Fruit fly (Drosophila melanogaster) whole organism, embryonic: Measurements from ENCODE around the gene CG1494.

ENCODE experiments used
- Antp ChIP-seq: fragments of 200-800 bp; sonication (Bioruptor generic); optimal IDR thresholded peaks from 3 replicates; lab custom pipeline; 2016; ENCODE audit warnings: missing biosample characterization, missing genetic modification characterization
- CG10565 ChIP-seq: fragments of 200-800 bp; sonication (Bioruptor generic); optimal IDR thresholded peaks from 3 replicates; lab custom pipeline; 2016; ENCODE audit warnings: missing biosample characterization, mild to moderate bottlenecking, missing genetic modification characterization
- CG12104 ChIP-seq: fragments of 200-800 bp; sonication (Bioruptor generic); optimal IDR thresholded peaks from 3 replicates; lab custom pipeline; 2016; ENCODE audit warnings: missing biosample characterization, missing genetic modification characterization
- CG12391 ChIP-seq: fragments of 200-800 bp; sonication (Bioruptor generic); optimal IDR thresholded peaks from 3 replicates; lab custom pipeline; 2018; ENCODE audit warnings: missing biosample characterization, mild to moderate bottlenecking, missing genetic modification characterization, moderate library complexity
- CG13894 ChIP-seq: fragments of 200-800 bp; sonication (Bioruptor generic); optimal IDR thresholded peaks from 3 replicates; lab custom pipeline; 2018; ENCODE audit warnings: missing biosample characterization, mild to moderate bottlenecking, missing genetic modification characterization, moderate library complexity
- CG1603 ChIP-seq: fragments of 200-800 bp; sonication (Bioruptor generic); optimal IDR thresholded peaks from 2 replicates; lab custom pipeline; 2019; ENCODE audit warnings: missing biosample characterization, mild to moderate bottlenecking, missing genetic modification characterization, moderate library complexity
- CG17186 ChIP-seq: fragments of 200-800 bp; sonication (Bioruptor generic); optimal IDR thresholded peaks from 3 replicates; lab custom pipeline; 2017; ENCODE audit warnings: missing biosample characterization, missing genetic modification reagents, missing genetic modification characterization
- CG17361 ChIP-seq: fragments of 200-800 bp; sonication (Bioruptor generic); IDR thresholded peaks from 3 replicates; pipeline ENCODE4 v1.3.6; 2022; ENCODE audit warnings: missing biosample characterization, missing genetic modification characterization
- CG17568 ChIP-seq: fragments of 200-800 bp; sonication (Bioruptor generic); optimal IDR thresholded peaks from 2 replicates; lab custom pipeline; 2018; ENCODE audit warnings: missing biosample characterization, mild to moderate bottlenecking, missing genetic modification characterization, moderate library complexity
- CG3838 ChIP-seq: fragments of 200-800 bp; sonication (Bioruptor generic); optimal IDR thresholded peaks from 3 replicates; lab custom pipeline; 2016; ENCODE audit warnings: missing biosample characterization, missing genetic modification characterization
- CG3995 ChIP-seq: fragments of 200-800 bp; sonication (Bioruptor generic); optimal IDR thresholded peaks from 3 replicates; lab custom pipeline; 2016; ENCODE audit warnings: missing biosample characterization, missing genetic modification characterization
- CG4617 ChIP-seq: fragments of 200-800 bp; sonication (Bioruptor generic); optimal IDR thresholded peaks from 3 replicates; lab custom pipeline; 2016; ENCODE audit warnings: missing biosample characterization, missing genetic modification characterization, borderline replicate concordance
- CG6791 ChIP-seq: fragments of 200-800 bp; sonication (Bioruptor generic); IDR thresholded peaks from 3 replicates; pipeline ENCODE4 v1.3.6; 2022; ENCODE audit warnings: missing biosample characterization, missing genetic modification characterization; ENCODE audit not compliant: partially characterized antibody
- CG6854 ChIP-seq: fragments of 200-800 bp; sonication (Bioruptor generic); optimal IDR thresholded peaks from 3 replicates; lab custom pipeline; 2017; ENCODE audit warnings: missing biosample characterization, mild to moderate bottlenecking, missing genetic modification characterization
- CG8388 ChIP-seq: fragments of 200-800 bp; sonication (Bioruptor generic); optimal IDR thresholded peaks from 2 replicates; lab custom pipeline; 2019; ENCODE audit warnings: missing biosample characterization, mild to moderate bottlenecking, missing genetic modification characterization, moderate library complexity
- Dbx ChIP-seq: fragments of 200-800 bp; sonication (Bioruptor generic); IDR thresholded peaks from 3 replicates; pipeline ENCODE4 v1.3.6; 2022; ENCODE audit warnings: missing biosample characterization, missing genetic modification characterization
- Fer1 ChIP-seq: fragments of 200-800 bp; sonication (Bioruptor generic); optimal IDR thresholded peaks from 2 replicates; lab custom pipeline; 2017; ENCODE audit warnings: missing biosample characterization, mild to moderate bottlenecking, missing genetic modification characterization
- Fer3 ChIP-seq: fragments of 200-800 bp; sonication (Bioruptor generic); optimal IDR thresholded peaks from 2 replicates; lab custom pipeline; 2018; ENCODE audit warnings: missing biosample characterization, mild to moderate bottlenecking, missing genetic modification characterization, moderate library complexity
- Hr78 ChIP-seq, 2 experiments: fragments of 200-800 bp in 1 of 2; fragments of >200 bp in 1 of 2; sonication (Bioruptor generic) in 1 of 2; optimal IDR thresholded peaks; 2 replicates each; lab custom pipeline; 2017 to 2019; ENCODE audit warnings: missing biosample characterization in 2 of 2, missing genetic modification characterization in 2 of 2, mild to moderate bottlenecking in 1 of 2, moderate library complexity in 1 of 2
- Kr ChIP-seq: fragments of 200-800 bp; sonication (Bioruptor generic); optimal IDR thresholded peaks from 2 replicates; lab custom pipeline; 2017; ENCODE audit warnings: missing biosample characterization, mild to moderate bottlenecking, missing genetic modification characterization
- Lhr ChIP-seq: fragments of 200-800 bp; sonication (Bioruptor generic); optimal IDR thresholded peaks from 3 replicates; lab custom pipeline; 2017; ENCODE audit warnings: mild to moderate bottlenecking, missing biosample characterization, missing genetic modification reagents, missing genetic modification characterization
- Nf-YA ChIP-seq: fragments of 200-800 bp; sonication (Bioruptor generic); IDR thresholded peaks from 2 replicates; pipeline ENCODE4 v1.3.6; 2022; ENCODE audit warnings: missing biosample characterization, missing genetic modification characterization
- PHDP ChIP-seq: fragments of 200-800 bp; sonication (Bioruptor generic); optimal IDR thresholded peaks from 3 replicates; lab custom pipeline; 2018; ENCODE audit warnings: missing biosample characterization, mild to moderate bottlenecking, missing genetic modification characterization, moderate library complexity
- Poxn ChIP-seq: fragments of 200-800 bp; sonication (Bioruptor generic); IDR thresholded peaks from 2 replicates; pipeline ENCODE4 v1.3.6; 2022; ENCODE audit warnings: missing biosample characterization, missing genetic modification characterization
- Sry-δ ChIP-seq: fragments of 200-800 bp; sonication (Bioruptor generic); optimal IDR thresholded peaks from 2 replicates; lab custom pipeline; 2016; ENCODE audit warnings: missing biosample characterization, missing genetic modification characterization
- Stat92E ChIP-seq, 3 experiments: fragments of >200 bp in 2 of 3; fragments of 200-800 bp in 1 of 3; sonication (Bioruptor generic) in 1 of 3; optimal IDR thresholded peaks; 2 replicates each; lab custom pipeline; 2017 to 2019; ENCODE audit warnings: missing biosample characterization in 3 of 3, missing genetic modification characterization in 3 of 3, mild to moderate bottlenecking in 1 of 3, moderate library complexity in 1 of 3
- amos ChIP-seq: fragments of 200-800 bp; sonication (Bioruptor generic); IDR thresholded peaks from 2 replicates; pipeline ENCODE4 v1.3.6; 2022; ENCODE audit warnings: missing biosample characterization, missing genetic modification characterization; ENCODE audit not compliant: partially characterized antibody
- ash1 ChIP-seq: fragments of 200-800 bp; sonication (Bioruptor generic); optimal IDR thresholded peaks from 2 replicates; lab custom pipeline; 2018; ENCODE audit warnings: missing biosample characterization, mild to moderate bottlenecking, missing genetic modification characterization
- bcd ChIP-seq: fragments of 200-800 bp; sonication (Bioruptor generic); optimal IDR thresholded peaks from 2 replicates; lab custom pipeline; 2017; ENCODE audit warnings: missing biosample characterization, mild to moderate bottlenecking, missing genetic modification characterization
- cato ChIP-seq: fragments of 200-800 bp; sonication (Bioruptor generic); optimal IDR thresholded peaks from 2 replicates; lab custom pipeline; 2016; ENCODE audit warnings: missing biosample characterization, missing genetic modification characterization, borderline replicate concordance
- croc ChIP-seq: fragments of 200-800 bp; sonication (Bioruptor generic); conservative IDR thresholded peaks from 3 replicates; pipeline ENCODE4 v1.3.6; 2022; ENCODE audit warnings: missing biosample characterization, missing genetic modification characterization
- emc ChIP-seq: fragments of 200-800 bp; sonication (Bioruptor generic); optimal IDR thresholded peaks from 2 replicates; lab custom pipeline; 2016; ENCODE audit warnings: missing biosample characterization, missing genetic modification characterization
- exex ChIP-seq: fragments of 200-800 bp; sonication (Bioruptor generic); optimal IDR thresholded peaks from 4 replicates; lab custom pipeline; 2018; ENCODE audit warnings: missing biosample characterization, mild to moderate bottlenecking, missing genetic modification characterization, moderate library complexity
- fd102C ChIP-seq: fragments of 200-800 bp; sonication (Bioruptor generic); optimal IDR thresholded peaks from 2 replicates; lab custom pipeline; 2018; ENCODE audit warnings: missing biosample characterization, mild to moderate bottlenecking, missing genetic modification characterization, moderate library complexity
- hb ChIP-seq: fragments of 200-800 bp; sonication (Bioruptor generic); IDR thresholded peaks from 3 replicates; pipeline ENCODE4 v1.3.6; 2022; ENCODE audit warnings: missing biosample characterization, missing genetic modification characterization; ENCODE audit not compliant: partially characterized antibody
- hkb ChIP-seq, 2 experiments: fragments of 200-800 bp in 1 of 2; fragments of >200 bp in 1 of 2; sonication (Bioruptor generic) in 1 of 2; IDR thresholded peaks in 1 of 2; optimal IDR thresholded peaks in 1 of 2; 2 replicates each; pipeline versions ENCODE4 v1.3.6 to Lab custom; 2017 to 2022; ENCODE audit warnings: missing biosample characterization in 1 of 2, missing genetic modification characterization in 1 of 2
- maf-S ChIP-seq: fragments of 200-800 bp; sonication (Bioruptor generic); optimal IDR thresholded peaks from 2 replicates; lab custom pipeline; 2016; ENCODE audit warnings: missing biosample characterization, missing genetic modification characterization
- pfk ChIP-seq: fragments of 200-800 bp; sonication (Bioruptor generic); optimal IDR thresholded peaks from 2 replicates; lab custom pipeline; 2018; ENCODE audit warnings: missing biosample characterization, mild to moderate bottlenecking, missing genetic modification characterization, moderate library complexity
- phol ChIP-seq: fragments of 200-800 bp; sonication (Bioruptor generic); optimal IDR thresholded peaks from 3 replicates; lab custom pipeline; 2018; ENCODE audit warnings: missing biosample characterization, mild to moderate bottlenecking, missing genetic modification characterization, moderate library complexity
- repo ChIP-seq: fragments of 200-800 bp; sonication (Bioruptor generic); optimal IDR thresholded peaks from 2 replicates; lab custom pipeline; 2016; ENCODE audit warnings: missing biosample characterization, missing genetic modification characterization
- sd ChIP-seq: fragments of 200-800 bp; sonication (Bioruptor generic); optimal IDR thresholded peaks from 3 replicates; lab custom pipeline; 2018; ENCODE audit warnings: missing biosample characterization, mild to moderate bottlenecking, missing genetic modification characterization, moderate library complexity
- sug ChIP-seq: fragments of 200-800 bp; optimal IDR thresholded peaks from 2 replicates; lab custom pipeline; 2019; ENCODE audit warnings: missing biosample characterization, mild to moderate bottlenecking, missing genetic modification characterization, moderate library complexity
- tll ChIP-seq, 2 experiments: fragments of 200-800 bp in 1 of 2; fragments of >200 bp in 1 of 2; sonication (Bioruptor generic) in 1 of 2; optimal IDR thresholded peaks; 2 replicates each; lab custom pipeline; 2017 to 2019; ENCODE audit warnings: missing biosample characterization in 2 of 2, missing genetic modification characterization in 2 of 2, mild to moderate bottlenecking in 1 of 2, moderate library complexity in 1 of 2
- unpg ChIP-seq: fragments of 200-800 bp; sonication (Bioruptor generic); optimal IDR thresholded peaks from 3 replicates; lab custom pipeline; 2018; ENCODE audit warnings: missing biosample characterization, mild to moderate bottlenecking, missing genetic modification characterization, moderate library complexity
- wek ChIP-seq: fragments of 200-800 bp; sonication (Bioruptor generic); optimal IDR thresholded peaks from 3 replicates; lab custom pipeline; 2018; ENCODE audit warnings: missing biosample characterization, mild to moderate bottlenecking, missing genetic modification characterization, moderate library complexity
- z ChIP-seq: fragments of 200-800 bp; sonication (Bioruptor generic); IDR thresholded peaks from 3 replicates; pipeline ENCODE4 v1.3.6; 2022; ENCODE audit warnings: missing biosample characterization, missing genetic modification characterization
- zfh2 ChIP-seq: fragments of 200-800 bp; sonication (Bioruptor generic); optimal IDR thresholded peaks from 2 replicates; lab custom pipeline; 2016; ENCODE audit warnings: missing biosample characterization, missing genetic modification characterization

The CG1494 gene

dm6 chrX:21339476-21339931 lies 54.4 kb downstream of the CG1494 start, which contains the start of the genes tty and fliI (continued):
- TF ChIP-seq Sry-δ (GFP tag; lab: Kevin White, UChicago) (peak; percentile 61), CG4617 (GFP tag; lab: Kevin White, UChicago) (peak; percentile 63), CG1603 (tag; lab: Kevin White, UChicago) (peak; percentile 88), pfk (GFP tag; lab: Kevin White, UChicago) (peak; percentile 33), tll (GFP tag; optimal IDR thresholded peaks at IDR 0.05; lab: Kevin White, UChicago) (no peak), amos (GFP tag; lab: Robert Waterston, UW) (peak; percentile 41), hkb (optimal IDR thresholded peaks at IDR 0.05; lab: Kevin White, UChicago) (no peak), hkb (GFP tag; IDR thresholded peaks at IDR 0.05; lab: Robert Waterston, UW) (peak; percentile 88), CG6854 (peak; percentile 26), CG8388 (GFP tag; lab: Kevin White, UChicago) (peak; percentile 69), fd102C (GFP tag; lab: Kevin White, UChicago) (no peak), z (GFP tag; lab: Robert Waterston, UW) (0 out of 3 replicates have a peak, but pooled peaks have one; percentile 28), CG17361 (peak; percentile 80), CG13894 (tag; lab: Kevin White, UChicago) (peak; percentile 39), Fer3 (tag; lab: Kevin White, UChicago) (peak; percentile 72), wek (GFP tag; lab: Kevin White, UChicago) (peak; percentile 33), CG17186 (GFP tag; lab: Kevin White, UChicago) (peak; percentile 68), Kr (GFP tag; lab: Kevin White, UChicago) (no peak), sd (tag; lab: Kevin White, UChicago) (peak; percentile 43), Poxn (GFP tag; lab: Robert Waterston, UW) (0 out of 2 replicates have a peak, but pooled peaks have one; percentile 42), emc (GFP tag; lab: Kevin White, UChicago) (peak; percentile 71), bcd (GFP tag; lab: Kevin White, UChicago) (peak; percentile 83), phol (tag; lab: Kevin White, UChicago) (peak; percentile 78), PHDP (tag; lab: Kevin White, UChicago) (peak; percentile 71), CG12391 (tag; lab: Kevin White, UChicago) (peak; percentile 80), CG17568 (GFP tag; lab: Kevin White, UChicago) (no peak), CG3995 (GFP tag; lab: Kevin White, UChicago) (peak; percentile 93), sug (tag; lab: Kevin White, UChicago) (peak; percentile 55), Stat92E (GFP tag; optimal IDR thresholded peaks at IDR 0.05; lab: Kevin White, UChicago) (peak in 1 of 3 experiments; percentile 43), ash1 (GFP tag; lab: Kevin White, UChicago) (no peak), Nf-YA (GFP tag; lab: Robert Waterston, UW) (peak; percentile 77; the same call in 1 of the 2 replicates), CG12104 (GFP tag; lab: Kevin White, UChicago) (peak; percentile 72), Hr78 (GFP tag; optimal IDR thresholded peaks at IDR 0.05; lab: Kevin White, UChicago) (no peak), CG10565 (GFP tag; lab: Kevin White, UChicago) (peak; percentile 8), maf-S (GFP tag; lab: Kevin White, UChicago) (peak; percentile 81), zfh2 (GFP tag; lab: Kevin White, UChicago) (peak; percentile 90), croc (GFP tag; lab: Robert Waterston, UW) (peak; percentile 62), Dbx (peak; percentile 85), hb (no peak), unpg (peak; percentile 79), CG3838 (GFP tag; lab: Kevin White, UChicago) (peak; percentile 43), Lhr (GFP tag; lab: Kevin White, UChicago) (peak; percentile 88), cato (GFP tag; lab: Kevin White, UChicago) (peak; percentile 42), exex (tag; lab: Kevin White, UChicago) (no peak), Antp (GFP tag; lab: Kevin White, UChicago) (peak; percentile 88), Fer1 (peak; percentile 61), CG6791 (GFP tag; lab: Robert Waterston, UW) (0 out of 3 replicates have a peak, but pooled peaks have one; percentile 41), repo (GFP tag; lab: Kevin White, UChicago) (peak; percentile 74)
